Worm (Caenorhabditis elegans) whole organism, late embryonic: ENCODE results near the gene slfl-4.

Experiments
- K02D7.2 ChIP-seq: sonication (generic microtip); optimal IDR thresholded peaks from 2 replicates; lab custom pipeline; 2017; ENCODE audit warnings: mild to moderate bottlenecking, missing genetic modification characterization, missing compliant biosample characterization
- ama-1 ChIP-seq: fragments of 150-350 bp; optimal IDR thresholded peaks from 2 replicates; lab custom pipeline; 2014
- ceh-14 ChIP-seq: sonication (generic microtip); optimal IDR thresholded peaks from 2 replicates; lab custom pipeline; 2016; ENCODE audit warnings: missing genotype, missing genetic modification characterization, missing compliant biosample characterization
- ceh-30 ChIP-seq: fragments of 150-350 bp; optimal IDR thresholded peaks from 2 replicates; lab custom pipeline; 2014; ENCODE audit warnings: missing biosample characterization, missing genetic modification characterization
- ceh-9 ChIP-seq: sonication (generic microtip); optimal IDR thresholded peaks from 2 replicates; lab custom pipeline; 2016; ENCODE audit warnings: mild to moderate bottlenecking, missing genetic modification characterization, inconsistent platforms, missing compliant biosample characterization
- elt-2 ChIP-seq: sonication (generic microtip); optimal IDR thresholded peaks from 2 replicates; lab custom pipeline; 2016; ENCODE audit warnings: missing genetic modification reagents, missing genetic modification characterization, missing compliant biosample characterization
- nfya-1 ChIP-seq: sonication (generic microtip); optimal IDR thresholded peaks from 2 replicates; lab custom pipeline; 2017; ENCODE audit warnings: missing genetic modification characterization, mild to moderate bottlenecking, missing compliant biosample characterization, antibody characterized with exemption, moderate library complexity
- pat-9 ChIP-seq: fragments of 200-800 bp; sonication (Bioruptor generic); optimal IDR thresholded peaks from 2 replicates; lab custom pipeline; 2018; ENCODE audit warnings: mild to moderate bottlenecking, missing genetic modification characterization, moderate library complexity, missing compliant biosample characterization
- pha-4 ChIP-seq: fragments of 150-350 bp; optimal IDR thresholded peaks from 2 replicates; lab custom pipeline; 2018; ENCODE audit warnings: missing biosample characterization, missing genetic modification reagents, missing genetic modification characterization
- pros-1 ChIP-seq: fragments of 150-350 bp; optimal IDR thresholded peaks from 2 replicates; lab custom pipeline; 2014; ENCODE audit warnings: missing biosample characterization, missing genetic modification reagents, missing genetic modification characterization
- unc-3 ChIP-seq, 2 experiments: fragments of 200-800 bp in 1 of 2; sonication (Bioruptor generic) in 1 of 2; sonication (generic microtip) in 1 of 2; conservative IDR thresholded peaks in 1 of 2; optimal IDR thresholded peaks in 1 of 2; 2 replicates each; pipeline versions ENCODE4 v1.3.6 to Lab custom; 2016 to 2022; ENCODE audit warnings: missing compliant biosample characterization in 2 of 2, missing genetic modification characterization in 2 of 2, missing genetic modification reagents in 1 of 2
- ztf-16 ChIP-seq: sonication (generic microtip); optimal IDR thresholded peaks from 2 replicates; lab custom pipeline; 2017; ENCODE audit warnings: missing genetic modification characterization, missing compliant biosample characterization

- TF ChIP-seq pha-4 (tag; lab: Kevin White, UChicago), result no peak
- no peak for TF ChIP-seq unc-3 (GFP tag; conservative IDR thresholded peaks at IDR 0.05; lab: Robert Waterston, UW)
- TF ChIP-seq unc-3 (tag; optimal IDR thresholded peaks at IDR 0.05; lab: Kevin White, UChicago), result no peak
- no peak for TF ChIP-seq ceh-14 (tag; lab: Kevin White, UChicago)
- no peak for TF ChIP-seq ceh-30 (tag; lab: Kevin White, UChicago)
- TF ChIP-seq nfya-1, result no peak
- TF ChIP-seq ceh-9, result no peak
- no peak for TF ChIP-seq K02D7.2 (tag; lab: Kevin White, UChicago)
- TF ChIP-seq elt-2, result no peak
- TF ChIP-seq pat-9 (tag; lab: Kevin White, UChicago), result no peak
- no peak for TF ChIP-seq pros-1
- TF ChIP-seq ama-1 (lab: Kevin White, UChicago), result no peak
- TF ChIP-seq ztf-16 (tag; lab: Kevin White, UChicago), result no peak
Observed at ce11 chrIV:5230530-5230929, 43.8 kb upstream of the slfl-4 start, which contains the start of gene thn-5.
